Worm (Caenorhabditis elegans) whole organism, young adult: ENCODE data around the gene acs-4.

Source experiments
- T26A5.8 ChIP-seq: sonication (generic microtip); optimal IDR thresholded peaks from 2 replicates; lab custom pipeline; 2016; ENCODE audit warnings: missing genetic modification characterization, missing compliant biosample characterization
- ama-1 ChIP-seq, 3 experiments: fragments of 150-350 bp in 1 of 3; sonication (generic microtip) in 2 of 3; optimal IDR thresholded peaks; 2 replicates each; lab custom pipeline; 2014 to 2018; ENCODE audit warnings: missing biosample characterization in 2 of 3, missing genetic modification characterization in 2 of 3, missing genetic modification reagents in 2 of 3
- die-1 ChIP-seq: sonication (generic microtip); optimal IDR thresholded peaks from 2 replicates; lab custom pipeline; 2016; ENCODE audit warnings: missing genotype, mild to moderate bottlenecking, missing genetic modification characterization, missing compliant biosample characterization
- egrh-3 ChIP-seq: fragments of 200-800 bp; sonication (Bioruptor generic); IDR thresholded peaks from 2 replicates; pipeline ENCODE4 v1.3.6; 2022; ENCODE audit warnings: missing genetic modification reagents, missing genetic modification characterization, missing compliant biosample characterization
- hlh-12 ChIP-seq: sonication (generic microtip); optimal IDR thresholded peaks from 2 replicates; lab custom pipeline; 2016; ENCODE audit warnings: missing genetic modification characterization, missing compliant biosample characterization
- hmg-1.2 ChIP-seq: fragments of 200-800 bp; sonication (Bioruptor generic); IDR thresholded peaks from 2 replicates; pipeline ENCODE4 v1.3.6; 2022; ENCODE audit warnings: missing genetic modification reagents, missing genetic modification characterization, missing compliant biosample characterization
- lag-1 ChIP-seq: fragments of 200-800 bp; sonication (Bioruptor generic); IDR thresholded peaks from 2 replicates; pipeline ENCODE4 v1.3.6; 2022; ENCODE audit warnings: missing genetic modification reagents, missing genetic modification characterization, missing compliant biosample characterization
- lin-40 ChIP-seq: sonication (generic microtip); optimal IDR thresholded peaks from 2 replicates; lab custom pipeline; 2016; ENCODE audit warnings: missing genetic modification characterization, mild to moderate bottlenecking, missing compliant biosample characterization, missing genotype, missing genetic modification reagents
- lsy-27 ChIP-seq: sonication (generic microtip); optimal IDR thresholded peaks from 2 replicates; lab custom pipeline; 2017; ENCODE audit warnings: missing genetic modification characterization, mild to moderate bottlenecking, missing compliant biosample characterization, antibody characterized with exemption, missing genotype, borderline replicate concordance; ENCODE audit not compliant: insufficient read depth
- mxl-1 ChIP-seq: sonication (generic microtip); optimal IDR thresholded peaks from 2 replicates; lab custom pipeline; 2016; ENCODE audit warnings: missing genetic modification characterization, missing compliant biosample characterization
- snpc-3.4 ChIP-seq: sonication (generic microtip); optimal IDR thresholded peaks from 2 replicates; lab custom pipeline; 2017; ENCODE audit warnings: missing genetic modification characterization, mild to moderate bottlenecking, missing compliant biosample characterization, antibody characterized with exemption, moderate library complexity, missing genotype, missing genetic modification reagents
- unc-62 ChIP-seq: fragments of 150-350 bp; optimal IDR thresholded peaks from 2 replicates; lab custom pipeline; 2014; ENCODE audit warnings: missing biosample characterization, missing genetic modification reagents, missing genetic modification characterization

DNA sequence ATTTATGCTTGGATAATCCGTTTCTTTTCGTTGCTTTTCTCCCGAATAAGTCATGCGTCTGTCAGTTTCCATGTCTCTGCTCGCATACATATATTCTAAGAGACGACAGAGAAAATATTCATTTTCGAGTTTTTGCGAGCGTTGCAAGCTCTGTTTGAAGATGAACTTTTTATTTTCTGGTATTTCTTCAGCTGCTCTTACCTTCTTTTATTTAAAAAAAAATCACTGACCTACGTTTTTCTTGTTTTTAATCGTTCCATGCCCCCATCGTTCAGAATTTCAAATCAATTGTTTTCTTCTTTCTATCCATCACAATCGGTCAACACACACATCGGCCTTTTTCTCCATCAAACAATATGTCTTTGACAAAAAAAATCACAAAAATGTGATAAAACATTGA, 42.8 kb downstream of the acs-4 start:
- no peak for TF ChIP-seq egrh-3 (GFP tag; lab: Robert Waterston, UW)
- no peak for TF ChIP-seq T26A5.8 (tag; lab: Kevin White, UChicago)
- no peak for TF ChIP-seq unc-62 (GFP tag; lab: Kevin White, UChicago)
- TF ChIP-seq snpc-3.4 (tag; lab: Kevin White, UChicago), result no peak
- TF ChIP-seq hmg-1.2 (GFP tag; lab: Robert Waterston, UW), result no peak
- TF ChIP-seq hlh-12 (tag; lab: Kevin White, UChicago), result no peak
- no peak for TF ChIP-seq ama-1 (optimal IDR thresholded peaks at IDR 0.05; lab: Kevin White, UChicago)
- TF ChIP-seq ama-1 (GFP tag; optimal IDR thresholded peaks at IDR 0.05; lab: Kevin White, UChicago), result no peak
- no peak for TF ChIP-seq mxl-1 (tag; lab: Kevin White, UChicago)
- no peak for TF ChIP-seq lin-40 (tag; lab: Kevin White, UChicago)
- no peak for TF ChIP-seq lsy-27 (tag; lab: Kevin White, UChicago)
- no peak for TF ChIP-seq die-1 (tag; lab: Kevin White, UChicago)
- no peak for TF ChIP-seq lag-1 (GFP tag; lab: Robert Waterston, UW)
